Fruit fly (Drosophila melanogaster) whole organism, embryonic: ENCODE data around the gene CG34256.
A peak's percentile ranks its signal among the peaks of the same experiment; 100 is the strongest.

Source experiments
- Antp ChIP-seq: fragments of 200-800 bp; sonication (Bioruptor generic); optimal IDR thresholded peaks from 3 replicates; lab custom pipeline; 2016; ENCODE audit warnings: missing biosample characterization, missing genetic modification characterization
- CG1024 ChIP-seq: fragments of 200-800 bp; sonication (Bioruptor generic); IDR thresholded peaks from 2 replicates; pipeline ENCODE4 v1.3.6; 2022; ENCODE audit warnings: missing biosample characterization, missing genetic modification characterization
- CG10431 ChIP-seq: fragments of 200-800 bp; sonication (Bioruptor generic); optimal IDR thresholded peaks from 3 replicates; lab custom pipeline; 2018; ENCODE audit warnings: missing biosample characterization, mild to moderate bottlenecking, missing genetic modification characterization
- CG10462 ChIP-seq: fragments of 200-800 bp; sonication (Bioruptor generic); optimal IDR thresholded peaks from 2 replicates; lab custom pipeline; 2016; ENCODE audit warnings: missing biosample characterization, missing genetic modification characterization
- CG11456 ChIP-seq: fragments of 200-800 bp; sonication (Bioruptor generic); IDR thresholded peaks from 3 replicates; pipeline ENCODE4 v1.3.6; 2022; ENCODE audit warnings: missing biosample characterization, missing genetic modification characterization
- CG12942 ChIP-seq: fragments of 200-800 bp; sonication (Bioruptor generic); optimal IDR thresholded peaks from 3 replicates; lab custom pipeline; 2016; ENCODE audit warnings: missing biosample characterization, missing genetic modification characterization
- CG14050 ChIP-seq: fragments of 200-800 bp; sonication (Bioruptor generic); IDR thresholded peaks from 3 replicates; pipeline ENCODE4 v1.3.6; 2022; ENCODE audit warnings: missing biosample characterization, missing genetic modification characterization
- CG15011 ChIP-seq: fragments of 200-800 bp; sonication (Bioruptor generic); optimal IDR thresholded peaks from 3 replicates; lab custom pipeline; 2018; ENCODE audit warnings: missing biosample characterization, mild to moderate bottlenecking, missing genetic modification characterization
- CG16815 ChIP-seq: fragments of 200-800 bp; sonication (Bioruptor generic); optimal IDR thresholded peaks from 3 replicates; lab custom pipeline; 2017; ENCODE audit warnings: missing biosample characterization, mild to moderate bottlenecking, missing genetic modification characterization
- CG17359 ChIP-seq: fragments of 200-800 bp; sonication (Bioruptor generic); optimal IDR thresholded peaks from 3 replicates; lab custom pipeline; 2018; ENCODE audit warnings: missing biosample characterization, mild to moderate bottlenecking, missing genetic modification characterization, moderate library complexity
- CG18011 ChIP-seq: fragments of 200-800 bp; sonication (Bioruptor generic); optimal IDR thresholded peaks from 2 replicates; lab custom pipeline; 2017; ENCODE audit warnings: missing biosample characterization, missing genetic modification characterization, mild to moderate bottlenecking, moderate library complexity, missing genotype
- CG2120 ChIP-seq: fragments of 200-800 bp; sonication (Bioruptor generic); optimal IDR thresholded peaks from 3 replicates; lab custom pipeline; 2016; ENCODE audit warnings: missing biosample characterization, missing genetic modification characterization
- CG3163 ChIP-seq: fragments of 200-800 bp; sonication (Bioruptor generic); optimal IDR thresholded peaks from 3 replicates; lab custom pipeline; 2016; ENCODE audit warnings: missing biosample characterization, missing genetic modification characterization
- CG42726 ChIP-seq: fragments of 200-800 bp; sonication (Bioruptor generic); IDR thresholded peaks from 2 replicates; pipeline ENCODE4 v1.3.6; 2022; ENCODE audit warnings: missing biosample characterization, missing genetic modification characterization; ENCODE audit not compliant: partially characterized antibody
- CG7271 ChIP-seq: fragments of 200-800 bp; sonication (Bioruptor generic); optimal IDR thresholded peaks from 2 replicates; lab custom pipeline; 2018; ENCODE audit warnings: missing biosample characterization, mild to moderate bottlenecking, missing genetic modification characterization, moderate library complexity
- CG7556 ChIP-seq: fragments of 200-800 bp; sonication (Bioruptor generic); optimal IDR thresholded peaks from 2 replicates; lab custom pipeline; 2017; ENCODE audit warnings: missing biosample characterization, mild to moderate bottlenecking, missing genetic modification characterization
- CG7928 ChIP-seq: fragments of 200-800 bp; sonication (Bioruptor generic); optimal IDR thresholded peaks from 2 replicates; lab custom pipeline; 2017; ENCODE audit warnings: missing biosample characterization, mild to moderate bottlenecking, missing genetic modification characterization
- Dek ChIP-seq: fragments of 200-800 bp; sonication (Bioruptor generic); optimal IDR thresholded peaks from 3 replicates; lab custom pipeline; 2019; ENCODE audit warnings: missing biosample characterization, mild to moderate bottlenecking, missing genetic modification characterization, moderate library complexity
- Dip3 ChIP-seq: fragments of 200-800 bp; sonication (Bioruptor generic); optimal IDR thresholded peaks from 3 replicates; lab custom pipeline; 2016; ENCODE audit warnings: missing biosample characterization, missing genetic modification characterization
- Dp ChIP-seq: fragments of 200-800 bp; sonication (Bioruptor generic); optimal IDR thresholded peaks from 2 replicates; lab custom pipeline; 2018; ENCODE audit warnings: missing biosample characterization, mild to moderate bottlenecking, missing genetic modification characterization, moderate library complexity
- Ets97D ChIP-seq: fragments of 200-800 bp; sonication (Bioruptor generic); optimal IDR thresholded peaks from 3 replicates; lab custom pipeline; 2016; ENCODE audit warnings: missing biosample characterization, missing genetic modification characterization
- HHEX ChIP-seq: fragments of 200-800 bp; sonication (Bioruptor generic); optimal IDR thresholded peaks from 3 replicates; lab custom pipeline; 2017; ENCODE audit warnings: missing biosample characterization, mild to moderate bottlenecking, missing genetic modification characterization, missing genetic modification reagents
- HLHmδ ChIP-seq: fragments of 200-800 bp; sonication (Bioruptor generic); optimal IDR thresholded peaks from 2 replicates; lab custom pipeline; 2018; ENCODE audit warnings: missing biosample characterization, mild to moderate bottlenecking, missing genetic modification characterization, moderate library complexity
- Hand ChIP-seq: fragments of 200-800 bp; sonication (Bioruptor generic); optimal IDR thresholded peaks from 2 replicates; lab custom pipeline; 2017; ENCODE audit warnings: mild to moderate bottlenecking, missing biosample characterization, missing genetic modification reagents, missing genetic modification characterization
- Hey ChIP-seq: fragments of 200-800 bp; sonication (Bioruptor generic); optimal IDR thresholded peaks from 3 replicates; lab custom pipeline; 2018; ENCODE audit warnings: missing biosample characterization, mild to moderate bottlenecking, missing genetic modification characterization
- Hsf ChIP-seq: fragments of 200-800 bp; sonication (Bioruptor generic); optimal IDR thresholded peaks from 3 replicates; lab custom pipeline; 2016; ENCODE audit warnings: missing biosample characterization, missing genetic modification characterization
- MESR4 ChIP-seq: fragments of 200-800 bp; sonication (Bioruptor generic); optimal IDR thresholded peaks from 2 replicates; lab custom pipeline; 2018; ENCODE audit warnings: missing biosample characterization, mild to moderate bottlenecking, missing genetic modification characterization, moderate library complexity
- Med ChIP-seq: fragments of 200-800 bp; sonication (Bioruptor generic); peaks from one replicate; lab custom pipeline; 2016; ENCODE audit warnings: missing biosample characterization, missing genetic modification characterization, mild to moderate bottlenecking, inconsistent platforms, moderate library complexity
- NC2β ChIP-seq: fragments of 200-800 bp; sonication (Bioruptor generic); optimal IDR thresholded peaks from 2 replicates; lab custom pipeline; 2016; ENCODE audit warnings: missing biosample characterization, missing genetic modification characterization
- Optix ChIP-seq: fragments of 200-800 bp; sonication (Bioruptor generic); IDR thresholded peaks from 3 replicates; pipeline ENCODE4 v1.3.6; 2022; ENCODE audit warnings: missing biosample characterization, missing genetic modification characterization
- Rfx ChIP-seq: fragments of 200-800 bp; sonication (Bioruptor generic); IDR thresholded peaks from 2 replicates; pipeline ENCODE4 v1.3.6; 2022; ENCODE audit warnings: missing biosample characterization, missing genetic modification characterization
- Vsx1 ChIP-seq: fragments of 200-800 bp; sonication (Bioruptor generic); optimal IDR thresholded peaks from 2 replicates; lab custom pipeline; 2017; ENCODE audit warnings: missing biosample characterization, mild to moderate bottlenecking, missing genetic modification characterization, missing genetic modification reagents
- Xrp1 ChIP-seq: fragments of 200-800 bp; sonication (Bioruptor generic); IDR thresholded peaks from 2 replicates; pipeline ENCODE4 v1.3.6; 2022; ENCODE audit warnings: missing biosample characterization, missing genetic modification characterization
- bbx ChIP-seq: fragments of 200-800 bp; sonication (Bioruptor generic); IDR thresholded peaks from 2 replicates; pipeline ENCODE4 v1.3.6; 2022; ENCODE audit warnings: missing biosample characterization, missing genetic modification characterization; ENCODE audit not compliant: partially characterized antibody
- cas ChIP-seq: fragments of 200-800 bp; sonication (Bioruptor generic); IDR thresholded peaks from 2 replicates; pipeline ENCODE4 v1.3.6; 2022; ENCODE audit warnings: missing biosample characterization, missing genetic modification characterization
- cg ChIP-seq: fragments of 200-800 bp; sonication (Bioruptor generic); optimal IDR thresholded peaks from 3 replicates; lab custom pipeline; 2019; ENCODE audit warnings: missing biosample characterization, mild to moderate bottlenecking, missing genetic modification characterization, moderate library complexity
- fd3F ChIP-seq: fragments of 200-800 bp; sonication (Bioruptor generic); optimal IDR thresholded peaks from 2 replicates; lab custom pipeline; 2018; ENCODE audit warnings: missing biosample characterization, mild to moderate bottlenecking, missing genetic modification characterization, moderate library complexity
- ftz-f1 ChIP-seq: fragments of 200-800 bp; sonication (Bioruptor generic); optimal IDR thresholded peaks from 2 replicates; lab custom pipeline; 2016; ENCODE audit warnings: missing biosample characterization, missing genetic modification characterization
- mirr ChIP-seq: fragments of 200-800 bp; sonication (Bioruptor generic); optimal IDR thresholded peaks from 3 replicates; lab custom pipeline; 2018; ENCODE audit warnings: missing biosample characterization, mild to moderate bottlenecking, missing genetic modification characterization
- oc ChIP-seq: fragments of 200-800 bp; sonication (Bioruptor generic); optimal IDR thresholded peaks from 2 replicates; lab custom pipeline; 2018; ENCODE audit warnings: missing biosample characterization, mild to moderate bottlenecking, missing genetic modification characterization, moderate library complexity
- org-1 ChIP-seq: fragments of 200-800 bp; sonication (Bioruptor generic); optimal IDR thresholded peaks from 2 replicates; lab custom pipeline; 2017; ENCODE audit warnings: missing biosample characterization, missing genetic modification characterization
- p53 ChIP-seq: fragments of 200-800 bp; sonication (Bioruptor generic); optimal IDR thresholded peaks from 2 replicates; lab custom pipeline; 2016; ENCODE audit warnings: missing biosample characterization, missing genetic modification characterization
- pita ChIP-seq: fragments of 200-800 bp; sonication (Bioruptor generic); optimal IDR thresholded peaks from 2 replicates; lab custom pipeline; 2017; ENCODE audit warnings: missing biosample characterization, mild to moderate bottlenecking, missing genetic modification characterization
- psq ChIP-seq: fragments of 200-800 bp; sonication (Bioruptor generic); optimal IDR thresholded peaks from 2 replicates; lab custom pipeline; 2017; ENCODE audit warnings: missing biosample characterization, missing genetic modification characterization
- pzg ChIP-seq: fragments of 200-800 bp; sonication (Bioruptor generic); optimal IDR thresholded peaks from 3 replicates; lab custom pipeline; 2018; ENCODE audit warnings: missing biosample characterization, mild to moderate bottlenecking, missing genetic modification characterization, moderate library complexity
- run ChIP-seq: fragments of 200-800 bp; sonication (Bioruptor generic); optimal IDR thresholded peaks from 3 replicates; lab custom pipeline; 2018; ENCODE audit warnings: missing biosample characterization, mild to moderate bottlenecking, missing genetic modification characterization
- so ChIP-seq: fragments of 200-800 bp; sonication (Bioruptor generic); IDR thresholded peaks from 3 replicates; pipeline ENCODE4 v1.3.6; 2022; ENCODE audit warnings: missing biosample characterization, missing genetic modification characterization
- sug ChIP-seq: fragments of 200-800 bp; optimal IDR thresholded peaks from 2 replicates; lab custom pipeline; 2019; ENCODE audit warnings: missing biosample characterization, mild to moderate bottlenecking, missing genetic modification characterization, moderate library complexity
- tin ChIP-seq: fragments of 200-800 bp; sonication (Bioruptor generic); optimal IDR thresholded peaks from 3 replicates; lab custom pipeline; 2016; ENCODE audit warnings: missing biosample characterization, missing genetic modification characterization
- unc-4 ChIP-seq: fragments of 200-800 bp; sonication (Bioruptor generic); IDR thresholded peaks from 2 replicates; pipeline ENCODE4 v1.3.6; 2022; ENCODE audit warnings: missing biosample characterization, missing genetic modification characterization; ENCODE audit not compliant: partially characterized antibody

CG34256 gene

DNA sequence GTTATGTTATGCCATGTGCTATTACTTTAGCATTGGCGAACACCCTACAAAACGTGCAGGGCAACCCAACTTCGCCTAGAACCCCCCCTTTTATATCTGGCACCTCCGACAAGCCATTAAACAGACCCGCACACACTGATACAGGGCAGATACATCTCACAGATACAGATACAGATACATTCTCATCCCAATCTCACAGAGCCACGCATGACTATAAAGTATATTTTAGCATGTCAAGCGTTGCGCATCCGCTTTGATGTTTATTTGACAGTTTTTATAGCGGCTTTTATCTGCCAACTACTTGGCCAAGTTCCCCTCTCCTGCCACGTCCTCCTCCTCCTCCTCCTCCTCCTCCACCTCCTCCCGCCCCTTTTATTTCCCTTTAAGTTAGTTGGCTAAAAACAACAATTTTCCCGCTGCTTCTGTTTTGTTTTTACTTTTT, 29.7 kb upstream of the CG34256 start (continued):
- peak; percentile 62 for TF ChIP-seq Med (GFP tag; lab: Kevin White, UChicago)
- no peak for TF ChIP-seq Dek (tag; lab: Kevin White, UChicago)
- no peak for TF ChIP-seq bbx
- TF ChIP-seq CG18011 (GFP tag; lab: Kevin White, UChicago) = no peak
- peak; percentile 14; the same call in 1 of the 3 replicates for TF ChIP-seq so
- TF ChIP-seq pita (GFP tag; lab: Kevin White, UChicago) = no peak
- no peak for TF ChIP-seq CG42726 (GFP tag; lab: Robert Waterston, UW)
- TF ChIP-seq run (tag; lab: Kevin White, UChicago) = no peak
- no peak for TF ChIP-seq psq
- no peak for TF ChIP-seq cas (GFP tag; lab: Robert Waterston, UW)
- TF ChIP-seq fd3F (GFP tag; lab: Kevin White, UChicago) = no peak
- 0 out of 3 replicates have a peak, but pooled peaks have one; percentile 52 for TF ChIP-seq CG11456 (GFP tag; lab: Robert Waterston, UW)
- TF ChIP-seq CG7928 (GFP tag; lab: Kevin White, UChicago) = no peak
- TF ChIP-seq sug (tag; lab: Kevin White, UChicago) = peak; percentile 1
- no peak for TF ChIP-seq tin
- no peak for TF ChIP-seq Ets97D (GFP tag; lab: Kevin White, UChicago)
- no peak for TF ChIP-seq p53 (GFP tag; lab: Kevin White, UChicago)
- TF ChIP-seq Hey (tag; lab: Kevin White, UChicago) = no peak
- peak; percentile 57 for TF ChIP-seq cg (GFP tag; lab: Kevin White, UChicago)

DNA sequence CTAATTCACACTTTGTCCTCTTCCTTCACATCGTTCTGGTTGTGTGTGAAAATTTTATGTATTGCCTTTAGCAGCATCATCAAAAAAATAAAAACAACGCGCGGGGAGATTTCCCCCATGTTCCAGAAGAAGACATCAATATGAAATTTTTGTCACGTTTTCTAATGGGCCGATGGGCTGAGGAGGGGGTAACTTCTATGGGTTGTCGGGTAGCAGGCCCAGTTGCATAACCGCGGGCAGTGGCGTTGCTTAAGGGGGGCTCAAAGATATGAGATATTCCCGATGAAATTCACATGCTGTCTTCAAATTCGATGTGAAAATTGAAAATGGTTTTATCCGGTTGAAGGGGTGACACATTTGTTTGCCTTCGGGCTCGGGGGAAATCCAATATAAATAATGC, 28.8 kb upstream of the CG34256 start:
- TF ChIP-seq NC2β (GFP tag; lab: Kevin White, UChicago) (no peak), HHEX (peak; percentile 10), unc-4 (GFP tag; lab: Robert Waterston, UW) (no peak), pzg (GFP tag; lab: Kevin White, UChicago) (no peak), CG10431 (GFP tag; lab: Kevin White, UChicago) (no peak), Med (GFP tag; lab: Kevin White, UChicago) (peak; percentile 47), CG12942 (GFP tag; lab: Kevin White, UChicago) (no peak), ftz-f1 (GFP tag; lab: Kevin White, UChicago) (no peak), Vsx1 (GFP tag; lab: Kevin White, UChicago) (no peak), CG7556 (GFP tag; lab: Kevin White, UChicago) (no peak), CG10462 (no peak), CG17359 (no peak), MESR4 (GFP tag; lab: Kevin White, UChicago) (no peak), HLHmδ (no peak), CG16815 (GFP tag; lab: Kevin White, UChicago) (no peak), Dip3 (no peak), CG14050 (GFP tag; lab: Robert Waterston, UW) (no peak), mirr (peak; percentile 13), CG7271 (tag; lab: Kevin White, UChicago) (no peak), CG1024 (no peak), Hsf (GFP tag; lab: Kevin White, UChicago) (no peak), Antp (GFP tag; lab: Kevin White, UChicago) (peak; percentile 5), Dp (no peak), CG3163 (GFP tag; lab: Kevin White, UChicago) (no peak), CG18011 (GFP tag; lab: Kevin White, UChicago) (no peak), oc (tag; lab: Kevin White, UChicago) (no peak), CG15011 (no peak), CG2120 (no peak), Xrp1 (0 out of 2 replicates have a peak, but pooled peaks have one; percentile 28), Rfx (GFP tag; lab: Robert Waterston, UW) (peak; percentile 46; the same call in 1 of the 2 replicates), Optix (GFP tag; lab: Robert Waterston, UW) (no peak), Hand (GFP tag; lab: Kevin White, UChicago) (no peak), org-1 (no peak)
